Fruit fly (Drosophila melanogaster): Measurements from ENCODE around the gene nAChRalpha4.

nAChRalpha4 gene

DNA sequence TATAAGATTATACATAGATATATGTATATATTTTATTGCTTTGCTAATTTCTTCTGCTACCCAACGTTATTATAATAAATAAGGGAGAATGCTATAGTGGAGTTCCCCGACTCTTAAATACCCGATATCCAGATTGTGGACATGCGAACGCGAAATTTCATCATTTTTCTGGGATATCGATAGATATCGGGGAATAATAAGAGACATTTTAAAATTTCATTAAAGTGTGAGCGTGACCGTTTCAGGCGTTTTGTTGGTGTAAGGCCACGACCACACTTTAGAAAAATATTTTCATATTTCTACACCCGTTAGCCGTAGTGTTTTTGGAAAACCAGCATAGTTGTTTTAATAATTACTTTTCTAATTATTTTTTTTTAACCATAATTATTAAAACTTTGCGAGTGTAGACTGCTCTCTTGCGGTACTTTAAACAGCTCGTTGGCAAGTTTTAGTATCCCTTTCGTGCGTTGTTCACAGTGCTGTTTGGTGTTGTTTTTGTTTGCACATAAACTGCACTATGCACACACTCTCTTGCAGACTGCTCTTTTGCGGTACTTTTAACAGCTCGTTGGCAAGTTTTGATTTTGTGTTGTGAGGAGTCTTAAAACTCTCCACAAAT is 72.7 kb downstream of the nAChRalpha4 start (continued):
- TF ChIP-seq CG33213 (GFP tag; optimal IDR thresholded peaks at IDR 0.05) (peak; percentile 88), CG9932 (GFP tag; IDR thresholded peaks at IDR 0.05) (no peak), gfzf (GFP tag; optimal IDR thresholded peaks at IDR 0.05) (peak; percentile 50), CG4820 (GFP tag; optimal IDR thresholded peaks at IDR 0.05) (no peak), CG2199 (GFP tag; IDR thresholded peaks at IDR 0.05) (no peak), CG17612 (GFP tag; IDR thresholded peaks at IDR 0.05) (no peak), CG1602 (GFP tag; optimal IDR thresholded peaks at IDR 0.05) (no peak), Abd-B (GFP tag; optimal IDR thresholded peaks at IDR 0.05) (peak; percentile 39), gem (tag; optimal IDR thresholded peaks at IDR 0.05) (peak; percentile 42), CG30020 (tag; optimal IDR thresholded peaks at IDR 0.05) (peak; percentile 97), Lhr (GFP tag; optimal IDR thresholded peaks at IDR 0.05) (peak; percentile 88), CG14860 (GFP tag; IDR thresholded peaks at IDR 0.05; ENCODE audit: partially characterized antibody) (0 out of 3 replicates have a peak, but pooled peaks have one; percentile 25), Ets65A (GFP tag) (peak; percentile 71), CG17802 (tag; optimal IDR thresholded peaks at IDR 0.05) (peak; percentile 97), schlank (tag; optimal IDR thresholded peaks at IDR 0.05) (no peak), Sry-δ (GFP tag; optimal IDR thresholded peaks at IDR 0.05) (peak; percentile 55), CG11723 (GFP tag; optimal IDR thresholded peaks at IDR 0.05) (peak; percentile 64), CG2889 (GFP tag; IDR thresholded peaks at IDR 0.05) (no peak), CG6791 (GFP tag; IDR thresholded peaks at IDR 0.05; ENCODE audit: partially characterized antibody) (peak; percentile 68), CG7357 (GFP tag; IDR thresholded peaks at IDR 0.05) (peak; percentile 92), vnd (GFP tag; IDR thresholded peaks at IDR 0.05; ENCODE audit: partially characterized antibody) (peak; percentile 15; the same call in 1 of the 3 replicates), CG3065 (GFP tag; optimal IDR thresholded peaks at IDR 0.05) (no peak), CG16813 (GFP tag; IDR thresholded peaks at IDR 0.05; ENCODE audit: partially characterized antibody) (peak; percentile 67; the same call in 2 of the 3 replicates)

- TF ChIP-seq nerfin-2 (GFP tag; IDR thresholded peaks at IDR 0.05; ENCODE audit: partially characterized antibody) (peak; percentile 54; the same call in 1 of the 2 replicates), pnt (GFP tag; optimal IDR thresholded peaks at IDR 0.05) (no peak), Jarid2 (GFP tag; optimal IDR thresholded peaks at IDR 0.05) (no peak), vnd (GFP tag; IDR thresholded peaks at IDR 0.05; ENCODE audit: partially characterized antibody) (0 out of 3 replicates have a peak, but pooled peaks have one; percentile 42), CG30020 (tag; optimal IDR thresholded peaks at IDR 0.05) (peak; percentile 25), fd96Cb (tag; optimal IDR thresholded peaks at IDR 0.05) (no peak), Ets97D (GFP tag; optimal IDR thresholded peaks at IDR 0.05) (no peak), so (GFP tag; IDR thresholded peaks at IDR 0.05) (no peak), HLH4C (GFP tag; IDR thresholded peaks at IDR 0.05; ENCODE audit: partially characterized antibody) (peak; percentile 62; the same call in 2 of the 3 replicates), Ets65A (GFP tag) (peak; percentile 41), pfk (GFP tag; optimal IDR thresholded peaks at IDR 0.05) (no peak), HHEX (GFP tag; optimal IDR thresholded peaks at IDR 0.05) (no peak), chn (GFP tag; optimal IDR thresholded peaks at IDR 0.05) (no peak), CG7963 (GFP tag; IDR thresholded peaks at IDR 0.05; ENCODE audit: partially characterized antibody) (peak; percentile 55; the same call in 1 of the 3 replicates), CG16813 (GFP tag; IDR thresholded peaks at IDR 0.05; ENCODE audit: partially characterized antibody) (peak; percentile 43; the same call in 2 of the 3 replicates), tgo (GFP tag; IDR thresholded peaks at IDR 0.05) (no peak), Fer2 (tag; optimal IDR thresholded peaks at IDR 0.05) (no peak), danr (GFP tag; IDR thresholded peaks at IDR 0.05) (no peak), CG8924 (tag; optimal IDR thresholded peaks at IDR 0.05) (no peak), CG11456 (GFP tag; IDR thresholded peaks at IDR 0.05) (no peak)
These were observed 130.1 kb downstream of the nAChRalpha4 start for dm6 chr3L:23336557-23336956.
